Fruit fly (Drosophila melanogaster): ENCODE data around the gene CG9213.

The CG9213 gene

DNA sequence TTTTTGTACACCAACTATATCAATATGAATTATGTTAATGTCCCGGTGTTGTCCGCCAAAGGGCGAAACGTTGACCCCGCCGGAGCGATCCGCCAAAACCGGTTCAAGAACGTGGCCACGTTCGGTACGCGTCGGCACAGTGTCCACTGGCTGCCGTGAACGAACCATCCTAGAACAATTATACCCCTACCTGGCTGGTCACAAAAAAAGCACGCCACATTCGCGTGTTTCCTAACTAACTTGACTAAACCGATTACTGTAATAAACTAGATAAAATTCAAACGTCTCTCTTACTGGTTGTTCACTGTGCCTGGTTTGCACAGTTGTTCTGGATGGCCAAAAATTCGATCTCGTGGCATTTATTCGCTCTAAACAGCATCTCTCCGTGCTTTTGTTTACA is 5.2 kb upstream of the CG9213 start (continued):
- TF ChIP-seq lilli (GFP tag; optimal IDR thresholded peaks at IDR 0.05), result peak; percentile 97
- peak; percentile 87 for TF ChIP-seq ap (GFP tag; IDR thresholded peaks at IDR 0.05)
- TF ChIP-seq BtbVII (GFP tag; optimal IDR thresholded peaks at IDR 0.05), result peak; percentile 85
- TF ChIP-seq CG2678 (tag; optimal IDR thresholded peaks at IDR 0.05), result peak; percentile 93
- peak; percentile 75 for TF ChIP-seq gcm (GFP tag; optimal IDR thresholded peaks at IDR 0.05)
- TF ChIP-seq ssp (GFP tag; IDR thresholded peaks at IDR 0.05), result peak; percentile 78
- peak; percentile 90 for TF ChIP-seq CG14667 (GFP tag; IDR thresholded peaks at IDR 0.05)
- peak; percentile 93 for TF ChIP-seq Drgx (GFP tag; IDR thresholded peaks at IDR 0.05)
- TF ChIP-seq CG12155 (GFP tag; optimal IDR thresholded peaks at IDR 0.05), result peak; percentile 90
- TF ChIP-seq gro (GFP tag; optimal IDR thresholded peaks at IDR 0.05), result peak; percentile 95
- no peak for TF ChIP-seq CG6791 (GFP tag; IDR thresholded peaks at IDR 0.05; ENCODE audit: partially characterized antibody)
- TF ChIP-seq B-H1 (GFP tag; IDR thresholded peaks at IDR 0.05), result peak; percentile 87
- peak; percentile 54 for TF ChIP-seq CG10462 (GFP tag; optimal IDR thresholded peaks at IDR 0.05)
- TF ChIP-seq CG2202 (tag; optimal IDR thresholded peaks at IDR 0.05), result peak; percentile 76
- TF ChIP-seq TFAM (GFP tag; optimal IDR thresholded peaks at IDR 0.05), result peak; percentile 27
- no peak for TF ChIP-seq hth (optimal IDR thresholded peaks at IDR 0.05)
- TF ChIP-seq CG4617 (GFP tag; optimal IDR thresholded peaks at IDR 0.05; ENCODE audit: borderline replicate concordance), result peak; percentile 70
- peak; percentile 91 for TF ChIP-seq pum (GFP tag; optimal IDR thresholded peaks at IDR 0.05)
- TF ChIP-seq ham (GFP tag; IDR thresholded peaks at IDR 0.05), result peak; percentile 69
- peak; percentile 95 for TF ChIP-seq rib (GFP tag; IDR thresholded peaks at IDR 0.05)
- TF ChIP-seq Rfx (GFP tag; IDR thresholded peaks at IDR 0.05), result peak; percentile 98
- peak; percentile 93 for TF ChIP-seq CG11247 (GFP tag; IDR thresholded peaks at IDR 0.05)
- TF ChIP-seq CG13123 (GFP tag; optimal IDR thresholded peaks at IDR 0.05), result peak; percentile 81
- peak; percentile 85 for TF ChIP-seq dm (GFP tag; optimal IDR thresholded peaks at IDR 0.05)
- peak; percentile 93 for TF ChIP-seq HHEX (GFP tag; optimal IDR thresholded peaks at IDR 0.05)
- TF ChIP-seq bsh (GFP tag; optimal IDR thresholded peaks at IDR 0.05), result peak; percentile 90 to 94
- TF ChIP-seq CG11696 (GFP tag; IDR thresholded peaks at IDR 0.05), result peak; percentile 83
- peak; percentile 70 for TF ChIP-seq HmgD (GFP tag; optimal IDR thresholded peaks at IDR 0.05)
- TF ChIP-seq ranshi (GFP tag; IDR thresholded peaks at IDR 0.05), result peak; percentile 93
- peak; percentile 86 for TF ChIP-seq CG11695 (GFP tag; IDR thresholded peaks at IDR 0.05)
- no peak for TF ChIP-seq fru (optimal IDR thresholded peaks at IDR 0.05)
- peak; percentile 85 for TF ChIP-seq ab (GFP tag; optimal IDR thresholded peaks at IDR 0.05)
- TF ChIP-seq Sox102F (GFP tag; optimal IDR thresholded peaks at IDR 0.05), result peak; percentile 84
- peak; percentile 83 for TF ChIP-seq Hr3 (GFP tag; optimal IDR thresholded peaks at IDR 0.05)
- 0 out of 2 replicates have a peak, but pooled peaks have one; percentile 64 for TF ChIP-seq gt (GFP tag; IDR thresholded peaks at IDR 0.05)
- TF ChIP-seq NC2α (GFP tag; optimal IDR thresholded peaks at IDR 0.05), result peak; percentile 84
- peak; percentile 84 for TF ChIP-seq CG1792 (GFP tag; optimal IDR thresholded peaks at IDR 0.05)
- TF ChIP-seq Asciz (GFP tag; optimal IDR thresholded peaks at IDR 0.05), result peak; percentile 75
- TF ChIP-seq dimm (GFP tag; IDR thresholded peaks at IDR 0.05), result peak; percentile 75
- peak; percentile 90 for TF ChIP-seq PHDP (tag; optimal IDR thresholded peaks at IDR 0.05)
- TF ChIP-seq Hr39 (optimal IDR thresholded peaks at IDR 0.05), result no peak
- TF ChIP-seq h (optimal IDR thresholded peaks at IDR 0.05), result no peak
- TF ChIP-seq CG7271 (tag; optimal IDR thresholded peaks at IDR 0.05), result peak; percentile 47
- TF ChIP-seq psq (GFP tag; optimal IDR thresholded peaks at IDR 0.05), result peak; percentile 28
- TF ChIP-seq CG12769 (tag; optimal IDR thresholded peaks at IDR 0.05), result no peak
- TF ChIP-seq lmd (GFP tag; IDR thresholded peaks at IDR 0.05), result peak; percentile 95
- peak; percentile 94 for TF ChIP-seq CG34422 (GFP tag; IDR thresholded peaks at IDR 0.05)
- no peak for TF ChIP-seq Hey (tag; optimal IDR thresholded peaks at IDR 0.05)
- TF ChIP-seq CG1603 (tag; optimal IDR thresholded peaks at IDR 0.05), result peak; percentile 94
- peak; percentile 86 for TF ChIP-seq CG17361 (GFP tag; IDR thresholded peaks at IDR 0.05)
- peak; percentile 91 for TF ChIP-seq gem (tag; optimal IDR thresholded peaks at IDR 0.05)
- no peak for TF ChIP-seq Dp (GFP tag; optimal IDR thresholded peaks at IDR 0.05)
- no peak for TF ChIP-seq cg (GFP tag; optimal IDR thresholded peaks at IDR 0.05)
